Fruit fly (Drosophila melanogaster) whole organism, embryonic: ENCODE results near the gene CG33946.

ENCODE experiments used
- B-H1 ChIP-seq: fragments of 200-800 bp; sonication (Bioruptor generic); IDR thresholded peaks from 3 replicates; pipeline ENCODE4 v1.3.6; 2022; ENCODE audit warnings: missing biosample characterization, missing genetic modification characterization
- Bgb ChIP-seq: fragments of 200-800 bp; sonication (Bioruptor generic); IDR thresholded peaks from 2 replicates; pipeline ENCODE4 v1.3.6; 2022; ENCODE audit warnings: missing biosample characterization, missing genetic modification characterization; ENCODE audit not compliant: partially characterized antibody
- Bteb2 ChIP-seq: fragments of 200-800 bp; sonication (Bioruptor generic); optimal IDR thresholded peaks from 2 replicates; lab custom pipeline; 2016; ENCODE audit warnings: missing biosample characterization, missing genetic modification characterization
- CG11504 ChIP-seq: fragments of 200-800 bp; sonication (Bioruptor generic); optimal IDR thresholded peaks from 3 replicates; lab custom pipeline; 2019; ENCODE audit warnings: missing biosample characterization, mild to moderate bottlenecking, missing genetic modification characterization, moderate library complexity
- CG12071 ChIP-seq: fragments of 200-800 bp; sonication (Bioruptor generic); optimal IDR thresholded peaks from 3 replicates; lab custom pipeline; 2018; ENCODE audit warnings: missing biosample characterization, mild to moderate bottlenecking, missing genetic modification characterization
- CG12219 ChIP-seq: fragments of 200-800 bp; sonication (Bioruptor generic); optimal IDR thresholded peaks from 3 replicates; lab custom pipeline; 2018; ENCODE audit warnings: missing biosample characterization, mild to moderate bottlenecking, missing genetic modification characterization
- CG14441 ChIP-seq: fragments of 200-800 bp; sonication (Bioruptor generic); IDR thresholded peaks from 2 replicates; pipeline ENCODE4 v1.3.6; 2022; ENCODE audit warnings: missing biosample characterization, missing genetic modification characterization
- CG15269 ChIP-seq: fragments of 200-800 bp; sonication (Bioruptor generic); optimal IDR thresholded peaks from 2 replicates; lab custom pipeline; 2018; ENCODE audit warnings: missing biosample characterization, mild to moderate bottlenecking, missing genetic modification characterization, moderate library complexity
- CG16813 ChIP-seq: fragments of 200-800 bp; sonication (Bioruptor generic); IDR thresholded peaks from 3 replicates; pipeline ENCODE4 v1.3.6; 2022; ENCODE audit warnings: missing biosample characterization, missing genetic modification characterization; ENCODE audit not compliant: partially characterized antibody
- CG16815 ChIP-seq: fragments of 200-800 bp; sonication (Bioruptor generic); optimal IDR thresholded peaks from 3 replicates; lab custom pipeline; 2017; ENCODE audit warnings: missing biosample characterization, mild to moderate bottlenecking, missing genetic modification characterization
- CG16863 ChIP-seq: fragments of 200-800 bp; sonication (Bioruptor generic); optimal IDR thresholded peaks from 3 replicates; lab custom pipeline; 2016; ENCODE audit warnings: missing biosample characterization, missing genetic modification characterization
- CG17361 ChIP-seq: fragments of 200-800 bp; sonication (Bioruptor generic); IDR thresholded peaks from 3 replicates; pipeline ENCODE4 v1.3.6; 2022; ENCODE audit warnings: missing biosample characterization, missing genetic modification characterization
- CG18262 ChIP-seq: fragments of 200-800 bp; optimal IDR thresholded peaks from 3 replicates; lab custom pipeline; 2019; ENCODE audit warnings: missing biosample characterization, mild to moderate bottlenecking, missing genetic modification characterization, moderate library complexity
- CG2875 ChIP-seq: fragments of 200-800 bp; sonication (Bioruptor generic); optimal IDR thresholded peaks from 2 replicates; lab custom pipeline; 2017; ENCODE audit warnings: missing biosample characterization, mild to moderate bottlenecking, missing genetic modification characterization, missing genetic modification reagents
- CG34224 ChIP-seq: fragments of 200-800 bp; sonication (Bioruptor generic); IDR thresholded peaks from 3 replicates; pipeline ENCODE4 v1.3.6; 2022; ENCODE audit warnings: missing biosample characterization, missing genetic modification characterization; ENCODE audit not compliant: partially characterized antibody
- CG4282 ChIP-seq: fragments of 200-800 bp; sonication (Bioruptor generic); optimal IDR thresholded peaks from 2 replicates; lab custom pipeline; 2016; ENCODE audit warnings: missing biosample characterization, missing genetic modification characterization
- CG6254 ChIP-seq: fragments of 200-800 bp; sonication (Bioruptor generic); optimal IDR thresholded peaks from 3 replicates; lab custom pipeline; 2017; ENCODE audit warnings: mild to moderate bottlenecking, missing biosample characterization, missing genetic modification reagents, missing genetic modification characterization
- CG6272 ChIP-seq: fragments of 200-800 bp; sonication (Bioruptor generic); IDR thresholded peaks from 2 replicates; pipeline ENCODE4 v1.3.6; 2022; ENCODE audit warnings: missing biosample characterization, missing genetic modification characterization
- CG7745 ChIP-seq: fragments of 200-800 bp; sonication (Bioruptor generic); optimal IDR thresholded peaks from 2 replicates; lab custom pipeline; 2018; ENCODE audit warnings: missing biosample characterization, mild to moderate bottlenecking, missing genetic modification characterization, moderate library complexity
- CG8359 ChIP-seq: fragments of 200-800 bp; sonication (Bioruptor generic); optimal IDR thresholded peaks from 2 replicates; lab custom pipeline; 2017; ENCODE audit warnings: missing biosample characterization, mild to moderate bottlenecking, missing genetic modification characterization, borderline replicate concordance
- CTCF ChIP-seq: fragments of 200-800 bp; sonication (Bioruptor generic); optimal IDR thresholded peaks from 2 replicates; lab custom pipeline; 2017; ENCODE audit warnings: missing biosample characterization, mild to moderate bottlenecking, missing genetic modification characterization, moderate library complexity
- Drgx ChIP-seq: fragments of 200-800 bp; sonication (Bioruptor generic); IDR thresholded peaks from 2 replicates; pipeline ENCODE4 v1.3.6; 2022; ENCODE audit warnings: missing biosample characterization, missing genetic modification characterization
- E2f1 ChIP-seq: fragments of 200-800 bp; sonication (Bioruptor generic); IDR thresholded peaks from 2 replicates; pipeline ENCODE4 v1.3.6; 2022; ENCODE audit warnings: missing biosample characterization, missing genetic modification characterization
- Fer2 ChIP-seq: fragments of 200-800 bp; sonication (Bioruptor generic); optimal IDR thresholded peaks from 2 replicates; lab custom pipeline; 2018; ENCODE audit warnings: missing biosample characterization, mild to moderate bottlenecking, missing genetic modification characterization, moderate library complexity
- HLH3B ChIP-seq: fragments of 200-800 bp; sonication (Bioruptor generic); IDR thresholded peaks from 2 replicates; pipeline ENCODE4 v1.3.6; 2022; ENCODE audit warnings: missing biosample characterization, missing genetic modification characterization
- Hr51 ChIP-seq, 2 experiments: fragments of 200-800 bp; sonication (Bioruptor generic); optimal IDR thresholded peaks; 2 replicates in 1 of 2; 3 replicates in 1 of 2; lab custom pipeline; 2016 to 2018; ENCODE audit warnings: missing biosample characterization in 2 of 2, missing genetic modification characterization in 2 of 2, mild to moderate bottlenecking in 1 of 2, moderate library complexity in 1 of 2
- Jarid2 ChIP-seq: fragments of 200-800 bp; sonication (Bioruptor generic); optimal IDR thresholded peaks from 3 replicates; lab custom pipeline; 2017; ENCODE audit warnings: mild to moderate bottlenecking, missing biosample characterization, missing genetic modification reagents, missing genetic modification characterization
- Nf-YC ChIP-seq: fragments of 200-800 bp; optimal IDR thresholded peaks from 3 replicates; lab custom pipeline; 2019; ENCODE audit warnings: missing biosample characterization, mild to moderate bottlenecking, missing genetic modification characterization, moderate library complexity
- Oli ChIP-seq: fragments of 200-800 bp; sonication (Bioruptor generic); optimal IDR thresholded peaks from 2 replicates; lab custom pipeline; 2018; ENCODE audit warnings: missing biosample characterization, mild to moderate bottlenecking, missing genetic modification characterization, moderate library complexity
- Pdp1 ChIP-seq, 2 experiments: fragments of 200-800 bp; sonication (Bioruptor generic); optimal IDR thresholded peaks; 3 replicates each; lab custom pipeline; 2016; ENCODE audit warnings: missing biosample characterization in 2 of 2, missing genetic modification characterization in 2 of 2, mild to moderate bottlenecking in 1 of 2, moderate library complexity in 1 of 2
- Ssrp ChIP-seq: fragments of 200-800 bp; sonication (Bioruptor generic); optimal IDR thresholded peaks from 2 replicates; lab custom pipeline; 2018; ENCODE audit warnings: missing biosample characterization, mild to moderate bottlenecking, missing genetic modification characterization, moderate library complexity
- Trl ChIP-seq, 3 experiments: fragments of >200 bp in 2 of 3; fragments of 200-800 bp in 1 of 3; sonication (Bioruptor generic) in 1 of 3; optimal IDR thresholded peaks; 2 replicates in 1 of 3; 3 replicates in 2 of 3; lab custom pipeline; 2016 to 2017; ENCODE audit warnings: missing biosample characterization in 1 of 3, missing genetic modification characterization in 1 of 3
- Xbp1 ChIP-seq: fragments of 200-800 bp; sonication (Bioruptor generic); optimal IDR thresholded peaks from 3 replicates; lab custom pipeline; 2016; ENCODE audit warnings: missing biosample characterization, mild to moderate bottlenecking, missing genetic modification characterization
- YL-1 ChIP-seq: fragments of 200-800 bp; sonication (Bioruptor generic); optimal IDR thresholded peaks from 3 replicates; lab custom pipeline; 2017; ENCODE audit warnings: missing biosample characterization, mild to moderate bottlenecking, missing genetic modification characterization
- aop ChIP-seq: fragments of 200-800 bp; sonication (Bioruptor generic); IDR thresholded peaks from 2 replicates; pipeline ENCODE4 v1.3.6; 2022; ENCODE audit warnings: missing biosample characterization, missing genetic modification characterization
- corto ChIP-seq: fragments of 200-800 bp; sonication (Bioruptor generic); optimal IDR thresholded peaks from 2 replicates; lab custom pipeline; 2016; ENCODE audit warnings: missing biosample characterization, mild to moderate bottlenecking, missing genetic modification characterization, moderate library complexity
- croc ChIP-seq: fragments of 200-800 bp; sonication (Bioruptor generic); conservative IDR thresholded peaks from 3 replicates; pipeline ENCODE4 v1.3.6; 2022; ENCODE audit warnings: missing biosample characterization, missing genetic modification characterization
- dmrt99B ChIP-seq: fragments of 200-800 bp; sonication (Bioruptor generic); optimal IDR thresholded peaks from 2 replicates; lab custom pipeline; 2018; ENCODE audit warnings: missing biosample characterization, mild to moderate bottlenecking, missing genetic modification characterization, moderate library complexity
- dpn ChIP-seq, 2 experiments: fragments of 200-800 bp; sonication (Bioruptor generic); optimal IDR thresholded peaks; 3 replicates each; lab custom pipeline; 2016; ENCODE audit warnings: missing biosample characterization in 2 of 2, missing genetic modification characterization in 2 of 2
- ems ChIP-seq: fragments of 200-800 bp; sonication (Bioruptor generic); optimal IDR thresholded peaks from 3 replicates; lab custom pipeline; 2016; ENCODE audit warnings: missing biosample characterization, missing genetic modification characterization
- jigr1 ChIP-seq: fragments of 200-800 bp; sonication (Bioruptor generic); IDR thresholded peaks from 3 replicates; pipeline ENCODE4 v1.3.6; 2022; ENCODE audit warnings: missing biosample characterization, missing genetic modification characterization
- lab ChIP-seq: fragments of 200-800 bp; sonication (Bioruptor generic); optimal IDR thresholded peaks from 3 replicates; lab custom pipeline; 2017; ENCODE audit warnings: missing biosample characterization, missing genetic modification characterization, mild to moderate bottlenecking, moderate library complexity, missing genetic modification reagents
- nmo ChIP-seq: fragments of 200-800 bp; sonication (Bioruptor generic); optimal IDR thresholded peaks from 2 replicates; lab custom pipeline; 2018; ENCODE audit warnings: missing biosample characterization, mild to moderate bottlenecking, missing genetic modification characterization, moderate library complexity
- nom ChIP-seq: fragments of 200-800 bp; sonication (Bioruptor generic); optimal IDR thresholded peaks from 2 replicates; lab custom pipeline; 2017; ENCODE audit warnings: missing biosample characterization, missing genetic modification characterization, mild to moderate bottlenecking, moderate library complexity, missing genetic modification reagents
- otp ChIP-seq: fragments of 200-800 bp; sonication (Bioruptor generic); IDR thresholded peaks from 3 replicates; pipeline ENCODE4, ENCODE4 v1.3.6; 2022; ENCODE audit warnings: missing biosample characterization, missing genetic modification characterization
- sob ChIP-seq: fragments of 200-800 bp; sonication (Bioruptor generic); IDR thresholded peaks from 2 replicates; pipeline ENCODE4 v1.3.6; 2022; ENCODE audit warnings: missing biosample characterization, missing genetic modification characterization
- sug ChIP-seq: fragments of 200-800 bp; optimal IDR thresholded peaks from 2 replicates; lab custom pipeline; 2019; ENCODE audit warnings: missing biosample characterization, mild to moderate bottlenecking, missing genetic modification characterization, moderate library complexity
- trh ChIP-seq: fragments of 200-800 bp; sonication (Bioruptor generic); optimal IDR thresholded peaks from 2 replicates; lab custom pipeline; 2016; ENCODE audit warnings: missing biosample characterization, missing genetic modification characterization

CG33946 gene

DNA sequence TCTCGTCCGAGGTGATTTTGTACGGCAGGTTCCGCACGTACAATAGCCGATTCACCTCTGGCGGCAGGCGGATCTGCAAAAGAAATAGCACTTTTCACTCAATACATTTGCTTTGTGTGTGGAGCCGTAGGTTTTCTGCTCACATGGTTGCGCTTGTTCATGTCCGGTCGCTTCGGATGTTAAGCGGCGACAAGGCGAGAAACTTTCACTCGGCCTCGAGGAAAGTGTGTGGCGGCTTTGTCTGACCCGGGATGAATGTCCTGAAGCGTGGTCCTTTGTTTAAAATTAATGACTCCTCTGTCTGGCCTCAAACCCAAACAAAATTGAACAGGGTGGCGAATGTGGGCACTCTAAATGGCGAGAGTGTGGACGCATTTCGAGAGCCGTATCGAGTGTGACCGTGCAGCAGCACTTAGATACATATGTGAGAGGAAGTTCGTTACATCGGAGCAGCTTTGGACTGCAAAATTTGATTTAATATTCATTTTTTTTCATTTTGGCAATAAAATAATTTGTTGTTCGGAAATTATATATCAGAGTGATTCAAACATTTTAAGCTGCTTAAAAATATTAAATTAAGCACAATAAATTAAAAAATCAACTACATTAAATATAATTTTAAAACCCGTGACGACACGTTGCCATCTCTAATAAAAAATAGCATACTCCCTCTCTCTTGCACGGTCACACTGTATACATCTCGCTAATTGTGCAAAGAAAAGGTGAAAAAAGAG lies 27.4 kb upstream of the CG33946 start, which contains the start of the genes Sf3b6 and Tnpo (continued):
- TF ChIP-seq CG16813 (GFP tag; lab: Robert Waterston, UW): peak; percentile 63
- TF ChIP-seq Trl (optimal IDR thresholded peaks at IDR 0.05; lab: Kevin White, UChicago): peak in 1 of 2 experiments; percentile 28
- TF ChIP-seq Trl (GFP tag; optimal IDR thresholded peaks at IDR 0.05; lab: Kevin White, UChicago): peak; percentile 61
- TF ChIP-seq YL-1 (GFP tag; lab: Kevin White, UChicago): peak; percentile 86
- peak; percentile 82 for TF ChIP-seq CG14441 (GFP tag; lab: Robert Waterston, UW)
- TF ChIP-seq aop: no peak
- TF ChIP-seq Fer2: peak; percentile 69
- TF ChIP-seq croc (GFP tag; lab: Robert Waterston, UW): peak; percentile 73
- peak; percentile 48 for TF ChIP-seq CG6254 (GFP tag; lab: Kevin White, UChicago)
- TF ChIP-seq CTCF: no peak
- TF ChIP-seq CG16815 (GFP tag; lab: Kevin White, UChicago): peak; percentile 89
- TF ChIP-seq CG6272 (GFP tag; lab: Robert Waterston, UW): peak; percentile 88
- peak; percentile 63; the same call in 2 of the 3 replicates for TF ChIP-seq B-H1
- TF ChIP-seq Ssrp (tag; lab: Kevin White, UChicago): peak; percentile 87
- TF ChIP-seq E2f1 (GFP tag; lab: Robert Waterston, UW): peak; percentile 79
- no peak for TF ChIP-seq CG2875 (GFP tag; lab: Kevin White, UChicago)
- no peak for TF ChIP-seq Nf-YC
- TF ChIP-seq Pdp1 (GFP tag; optimal IDR thresholded peaks at IDR 0.05; lab: Kevin White, UChicago): peak; percentile 59 to 77
- no peak for TF ChIP-seq CG11504
- TF ChIP-seq sug (tag; lab: Kevin White, UChicago): peak; percentile 85
- peak; percentile 75 for TF ChIP-seq Bteb2 (GFP tag; lab: Kevin White, UChicago)
- TF ChIP-seq nom (GFP tag; lab: Kevin White, UChicago): no peak
- peak; percentile 76 for TF ChIP-seq HLH3B (GFP tag; lab: Robert Waterston, UW)
- TF ChIP-seq Bgb (GFP tag; lab: Robert Waterston, UW): peak; percentile 56; the same call in 1 of the 2 replicates
- TF ChIP-seq jigr1 (GFP tag; lab: Robert Waterston, UW): peak; percentile 85
- no peak for TF ChIP-seq CG12219 (GFP tag; lab: Kevin White, UChicago)
- TF ChIP-seq CG7745 (tag; lab: Kevin White, UChicago): no peak
- TF ChIP-seq CG8359: no peak
- TF ChIP-seq lab (GFP tag; lab: Kevin White, UChicago): no peak
- TF ChIP-seq Drgx (GFP tag; lab: Robert Waterston, UW): peak; percentile 61
- no peak for TF ChIP-seq CG12071 (GFP tag; lab: Kevin White, UChicago)
- no peak; the same call in 1 of the 3 replicates for TF ChIP-seq CG17361 (GFP tag; lab: Robert Waterston, UW)
- no peak for TF ChIP-seq Jarid2
- TF ChIP-seq dmrt99B (tag; lab: Kevin White, UChicago): no peak
- TF ChIP-seq CG15269 (tag; lab: Kevin White, UChicago): no peak
- TF ChIP-seq dpn (GFP tag; optimal IDR thresholded peaks at IDR 0.05; lab: Kevin White, UChicago): peak; percentile 76 to 84
- peak; percentile 83 for TF ChIP-seq sob (GFP tag; lab: Robert Waterston, UW)
- peak; percentile 36 for TF ChIP-seq CG34224
- TF ChIP-seq Xbp1: peak; percentile 90
- TF ChIP-seq nmo (GFP tag; lab: Kevin White, UChicago): peak; percentile 93
- no peak; the same call in 2 of the 3 replicates for TF ChIP-seq otp
- peak; percentile 63 for TF ChIP-seq ems (GFP tag; lab: Kevin White, UChicago)
- TF ChIP-seq CG16863 (GFP tag; lab: Kevin White, UChicago): peak; percentile 62
- TF ChIP-seq CG4282 (GFP tag; lab: Kevin White, UChicago): peak; percentile 34
- TF ChIP-seq trh (GFP tag; lab: Kevin White, UChicago): peak; percentile 58
- no peak for TF ChIP-seq corto (GFP tag; lab: Kevin White, UChicago)
- peak; percentile 81 for TF ChIP-seq Oli (tag; lab: Kevin White, UChicago)
- peak; percentile 87 for TF ChIP-seq CG18262 (tag; lab: Kevin White, UChicago)
- TF ChIP-seq Hr51 (GFP tag; optimal IDR thresholded peaks at IDR 0.05; lab: Kevin White, UChicago): peak in 1 of 2 experiments; percentile 55
